Worm (Caenorhabditis elegans): ENCODE data around the gene C05B5.4.

DNA sequence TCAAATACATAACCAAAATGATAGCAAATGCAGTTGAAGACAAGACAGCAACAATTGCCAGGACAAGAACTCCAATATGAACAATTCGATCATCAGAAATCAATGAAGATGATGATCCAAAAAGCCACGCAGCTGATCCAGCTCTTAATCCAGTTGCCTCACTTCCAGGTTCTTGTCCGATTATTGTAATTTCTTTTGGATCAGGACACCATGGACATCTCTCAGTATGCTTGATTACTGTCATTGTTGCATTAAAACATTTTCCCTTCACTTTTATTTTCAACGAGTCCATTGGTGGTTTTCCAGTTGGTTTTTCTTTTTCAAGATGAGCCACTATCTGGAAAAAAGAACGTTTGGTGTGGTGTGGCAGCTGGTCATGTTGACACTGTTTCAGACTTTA lies 29.3 kb upstream of the C05B5.4 start:
- no peak for TF ChIP-seq ama-1 (optimal IDR thresholded peaks at IDR 0.05)
- no peak for TF ChIP-seq scrt-1 (GFP tag; IDR thresholded peaks at IDR 0.05)
- TF ChIP-seq tbx-37 (GFP tag; conservative IDR thresholded peaks at IDR 0.05), result no peak
- TF ChIP-seq flt-1 (GFP tag; IDR thresholded peaks at IDR 0.05), result no peak
- TF ChIP-seq sea-1 (GFP tag; conservative IDR thresholded peaks at IDR 0.05), result no peak
- no peak for TF ChIP-seq tbx-11 (GFP tag; IDR thresholded peaks at IDR 0.05)
- TF ChIP-seq ets-7 (tag; optimal IDR thresholded peaks at IDR 0.05), result no peak
